Worm (Caenorhabditis elegans): Measurements from ENCODE around the gene nspc-14.

Gene nspc-14

ce11 chrX:12367498-12367897 is 8.6 kb upstream of the nspc-14 start (continued):
- TF ChIP-seq egl-13 (tag; optimal IDR thresholded peaks at IDR 0.05) = no peak
- TF ChIP-seq skn-1 (tag; optimal IDR thresholded peaks at IDR 0.05) = peak; percentile 33
- TF ChIP-seq C16A3.4 (tag; optimal IDR thresholded peaks at IDR 0.05) = peak; percentile 41
- TF ChIP-seq ces-1 (GFP tag; optimal IDR thresholded peaks at IDR 0.05) = no peak
- no peak for TF ChIP-seq nhr-28 (tag; optimal IDR thresholded peaks at IDR 0.05)
- TF ChIP-seq aly-2 (tag; optimal IDR thresholded peaks at IDR 0.05) = no peak
- TF ChIP-seq F16B12.6 (tag; optimal IDR thresholded peaks at IDR 0.05) = no peak
- TF ChIP-seq ztf-11 (tag; optimal IDR thresholded peaks at IDR 0.05) = no peak
- no peak for TF ChIP-seq nhr-76 (tag; optimal IDR thresholded peaks at IDR 0.05)
- peak; percentile 26 for TF ChIP-seq tbx-2 (tag; optimal IDR thresholded peaks at IDR 0.05)
- peak; percentile 42 for TF ChIP-seq lin-14 (GFP tag; optimal IDR thresholded peaks at IDR 0.05)
- TF ChIP-seq egl-27 (tag; optimal IDR thresholded peaks at IDR 0.05) = no peak
- no peak for TF ChIP-seq efl-3 (GFP tag; optimal IDR thresholded peaks at IDR 0.05)
- peak; percentile 74 for TF ChIP-seq rnt-1 (tag; optimal IDR thresholded peaks at IDR 0.05)
- TF ChIP-seq mab-9 (GFP tag; IDR thresholded peaks at IDR 0.05) = 0 out of 2 replicates have a peak, but pooled peaks have one; percentile 20
- peak; percentile 29 for TF ChIP-seq unc-130 (tag; optimal IDR thresholded peaks at IDR 0.05)
- no peak for TF ChIP-seq nhr-12 (tag; optimal IDR thresholded peaks at IDR 0.05)
- TF ChIP-seq nhr-77 (tag; optimal IDR thresholded peaks at IDR 0.05) = peak; percentile 16
- no peak for TF ChIP-seq unc-98 (GFP tag; IDR thresholded peaks at IDR 0.05)
- peak in 1 of 2 experiments; percentile 45 for TF ChIP-seq mdl-1 (tag; optimal IDR thresholded peaks at IDR 0.05)
- TF ChIP-seq lsy-2 (tag; optimal IDR thresholded peaks at IDR 0.05) = no peak
- no peak for TF ChIP-seq zag-1 (tag; optimal IDR thresholded peaks at IDR 0.05)
- no peak for TF ChIP-seq elt-3 (tag; optimal IDR thresholded peaks at IDR 0.05)
- no peak for TF ChIP-seq elt-2 (tag; optimal IDR thresholded peaks at IDR 0.05)
- TF ChIP-seq pax-3 (tag; optimal IDR thresholded peaks at IDR 0.05) = no peak
- no peak for TF ChIP-seq ets-5 (GFP tag; IDR thresholded peaks at IDR 0.05)
- TF ChIP-seq swsn-7 (tag; optimal IDR thresholded peaks at IDR 0.05) = peak; percentile 24
- TF ChIP-seq lin-35 (GFP tag; optimal IDR thresholded peaks at IDR 0.05) = peak in 1 of 2 experiments; percentile 55
- peak; percentile 56 for TF ChIP-seq nhr-19 (GFP tag; conservative IDR thresholded peaks at IDR 0.05)
- peak; percentile 47 for TF ChIP-seq nhr-71 (tag; optimal IDR thresholded peaks at IDR 0.05)
- no peak for TF ChIP-seq hlh-4 (tag; optimal IDR thresholded peaks at IDR 0.05)
- peak; percentile 29 for TF ChIP-seq nhr-20 (tag; optimal IDR thresholded peaks at IDR 0.05)
- no peak for TF ChIP-seq tlp-1 (tag; optimal IDR thresholded peaks at IDR 0.05)
- no peak for TF ChIP-seq jun-1 (tag; optimal IDR thresholded peaks at IDR 0.05)

ce11 chrX:12365388-12365787 is 6.5 kb upstream of the nspc-14 start, which contains the start of gene F19H6.4:
TSS of gene F19H6.4 (plus strand) at chrX:12365688.
- TF ChIP-seq unc-86 (tag; optimal IDR thresholded peaks at IDR 0.05) (no peak), efl-1 (optimal IDR thresholded peaks at IDR 0.05) (no peak), efl-1 (GFP tag; optimal IDR thresholded peaks at IDR 0.05 in 1 of 2) (no peak), nhr-77 (tag; optimal IDR thresholded peaks at IDR 0.05) (no peak), aha-1 (tag; optimal IDR thresholded peaks at IDR 0.05) (no peak)

- no peak for TF ChIP-seq irx-1 (tag; optimal IDR thresholded peaks at IDR 0.05)
- no peak for TF ChIP-seq egl-27 (tag; optimal IDR thresholded peaks at IDR 0.05)
- no peak for TF ChIP-seq lin-13 (GFP tag; optimal IDR thresholded peaks at IDR 0.05)
- no peak for TF ChIP-seq nhr-84 (tag; optimal IDR thresholded peaks at IDR 0.05)
- no peak for TF ChIP-seq nhr-19 (GFP tag; conservative IDR thresholded peaks at IDR 0.05)
- TF ChIP-seq aha-1 (tag; optimal IDR thresholded peaks at IDR 0.05) = no peak
- no peak for TF ChIP-seq nhr-85 (tag)
- no peak for TF ChIP-seq ceh-82 (tag; optimal IDR thresholded peaks at IDR 0.05)
- TF ChIP-seq elt-2 (tag; optimal IDR thresholded peaks at IDR 0.05) = no peak
- TF ChIP-seq nhr-77 (tag; optimal IDR thresholded peaks at IDR 0.05) = no peak
- no peak for TF ChIP-seq lir-3 (tag; optimal IDR thresholded peaks at IDR 0.05; ENCODE audit: poor library complexity)
- TF ChIP-seq nhr-71 (tag; optimal IDR thresholded peaks at IDR 0.05) = no peak
- TF ChIP-seq sup-37 (GFP tag; optimal IDR thresholded peaks at IDR 0.05) = no peak
- TF ChIP-seq unc-98 (GFP tag; IDR thresholded peaks at IDR 0.05) = no peak
- TF ChIP-seq ama-1 (optimal IDR thresholded peaks at IDR 0.05) = no peak
- no peak for TF ChIP-seq ceh-8 (GFP tag; optimal IDR thresholded peaks at IDR 0.05)
- no peak for TF ChIP-seq skn-1 (tag; optimal IDR thresholded peaks at IDR 0.05)
Observed at ce11 chrX:12364804-12365203, 5.9 kb upstream of the nspc-14 start, which contains the start of gene F19H6.5. TSS of gene F19H6.5 (minus strand) at chrX:12364904.
